Fruit fly (Drosophila melanogaster) whole organism, embryonic: ENCODE measurements around the gene Ccp84Ac.

ENCODE experiments used
- Atf-2 ChIP-seq: fragments of 200-800 bp; sonication (Bioruptor generic); optimal IDR thresholded peaks from 2 replicates; lab custom pipeline; 2016; ENCODE audit warnings: missing biosample characterization, missing genetic modification characterization
- CG10267 ChIP-seq: fragments of 200-800 bp; sonication (Bioruptor generic); optimal IDR thresholded peaks from 2 replicates; lab custom pipeline; 2018; ENCODE audit warnings: missing biosample characterization, mild to moderate bottlenecking, missing genetic modification characterization, moderate library complexity
- CG10321 ChIP-seq: fragments of 200-800 bp; sonication (Bioruptor generic); IDR thresholded peaks from 2 replicates; pipeline ENCODE4 v1.3.6; 2022; ENCODE audit warnings: missing biosample characterization, missing genetic modification characterization
- CG10462 ChIP-seq: fragments of 200-800 bp; sonication (Bioruptor generic); optimal IDR thresholded peaks from 2 replicates; lab custom pipeline; 2016; ENCODE audit warnings: missing biosample characterization, missing genetic modification characterization
- CG10543 ChIP-seq: fragments of 200-800 bp; sonication (Bioruptor generic); optimal IDR thresholded peaks from 3 replicates; lab custom pipeline; 2017; ENCODE audit warnings: missing biosample characterization, mild to moderate bottlenecking, missing genetic modification characterization, moderate library complexity
- CG10565 ChIP-seq: fragments of 200-800 bp; sonication (Bioruptor generic); optimal IDR thresholded peaks from 3 replicates; lab custom pipeline; 2016; ENCODE audit warnings: missing biosample characterization, mild to moderate bottlenecking, missing genetic modification characterization
- CG13624 ChIP-seq: fragments of 200-800 bp; sonication (Bioruptor generic); optimal IDR thresholded peaks from 2 replicates; lab custom pipeline; 2016; ENCODE audit warnings: missing biosample characterization, missing genetic modification characterization
- CG14014 ChIP-seq: fragments of 200-800 bp; sonication (Bioruptor generic); IDR thresholded peaks from 2 replicates; pipeline ENCODE4 v1.3.6; 2022; ENCODE audit warnings: missing biosample characterization, missing genetic modification characterization
- CG14860 ChIP-seq: fragments of 200-800 bp; sonication (Bioruptor generic); IDR thresholded peaks from 3 replicates; pipeline ENCODE4 v1.3.6; 2022; ENCODE audit warnings: missing biosample characterization, missing genetic modification characterization; ENCODE audit not compliant: partially characterized antibody
- CG15601 ChIP-seq: fragments of 200-800 bp; sonication (Bioruptor generic); optimal IDR thresholded peaks from 3 replicates; lab custom pipeline; 2019; ENCODE audit warnings: missing biosample characterization, mild to moderate bottlenecking, missing genetic modification characterization, moderate library complexity
- CG16813 ChIP-seq: fragments of 200-800 bp; sonication (Bioruptor generic); IDR thresholded peaks from 3 replicates; pipeline ENCODE4 v1.3.6; 2022; ENCODE audit warnings: missing biosample characterization, missing genetic modification characterization; ENCODE audit not compliant: partially characterized antibody
- CG17359 ChIP-seq: fragments of 200-800 bp; sonication (Bioruptor generic); optimal IDR thresholded peaks from 3 replicates; lab custom pipeline; 2018; ENCODE audit warnings: missing biosample characterization, mild to moderate bottlenecking, missing genetic modification characterization, moderate library complexity
- CG18262 ChIP-seq: fragments of 200-800 bp; optimal IDR thresholded peaks from 3 replicates; lab custom pipeline; 2019; ENCODE audit warnings: missing biosample characterization, mild to moderate bottlenecking, missing genetic modification characterization, moderate library complexity
- CG2120 ChIP-seq: fragments of 200-800 bp; sonication (Bioruptor generic); optimal IDR thresholded peaks from 3 replicates; lab custom pipeline; 2016; ENCODE audit warnings: missing biosample characterization, missing genetic modification characterization
- CG31224 ChIP-seq: fragments of 200-800 bp; sonication (Bioruptor generic); IDR thresholded peaks from 2 replicates; pipeline ENCODE4 v1.3.6; 2022; ENCODE audit warnings: missing biosample characterization, missing genetic modification characterization
- CG34422 ChIP-seq: fragments of 200-800 bp; sonication (Bioruptor generic); IDR thresholded peaks from 3 replicates; pipeline ENCODE4 v1.3.6; 2022; ENCODE audit warnings: missing biosample characterization, missing genetic modification characterization
- CG6689 ChIP-seq: fragments of 200-800 bp; sonication (Bioruptor generic); IDR thresholded peaks from 2 replicates; pipeline ENCODE4 v1.3.6; 2022; ENCODE audit warnings: missing biosample characterization, missing genetic modification characterization
- CG6813 ChIP-seq: fragments of 200-800 bp; sonication (Bioruptor generic); optimal IDR thresholded peaks from 2 replicates; lab custom pipeline; 2017; ENCODE audit warnings: missing biosample characterization, missing genetic modification characterization, mild to moderate bottlenecking, moderate library complexity, missing genetic modification reagents
- CG8281 ChIP-seq: fragments of 200-800 bp; sonication (Bioruptor generic); optimal IDR thresholded peaks from 2 replicates; lab custom pipeline; 2018; ENCODE audit warnings: missing biosample characterization, mild to moderate bottlenecking, missing genetic modification characterization, moderate library complexity
- CG9609 ChIP-seq: fragments of 200-800 bp; sonication (Bioruptor generic); optimal IDR thresholded peaks from 3 replicates; lab custom pipeline; 2016; ENCODE audit warnings: missing biosample characterization, missing genetic modification characterization
- CHES-1-like ChIP-seq: fragments of 200-800 bp; sonication (Bioruptor generic); optimal IDR thresholded peaks from 2 replicates; lab custom pipeline; 2016; ENCODE audit warnings: missing biosample characterization, missing genetic modification characterization
- Camta ChIP-seq: fragments of 200-800 bp; sonication (Bioruptor generic); optimal IDR thresholded peaks from 2 replicates; lab custom pipeline; 2016; ENCODE audit warnings: missing biosample characterization, missing genetic modification characterization
- Fer1 ChIP-seq: fragments of 200-800 bp; sonication (Bioruptor generic); optimal IDR thresholded peaks from 2 replicates; lab custom pipeline; 2017; ENCODE audit warnings: missing biosample characterization, mild to moderate bottlenecking, missing genetic modification characterization
- Hand ChIP-seq: fragments of 200-800 bp; sonication (Bioruptor generic); optimal IDR thresholded peaks from 2 replicates; lab custom pipeline; 2017; ENCODE audit warnings: mild to moderate bottlenecking, missing biosample characterization, missing genetic modification reagents, missing genetic modification characterization
- Max ChIP-seq: fragments of 200-800 bp; sonication (Bioruptor generic); optimal IDR thresholded peaks from 2 replicates; lab custom pipeline; 2016; ENCODE audit warnings: missing biosample characterization, mild to moderate bottlenecking, missing genetic modification characterization
- NC2β ChIP-seq: fragments of 200-800 bp; sonication (Bioruptor generic); optimal IDR thresholded peaks from 2 replicates; lab custom pipeline; 2016; ENCODE audit warnings: missing biosample characterization, missing genetic modification characterization
- PHDP ChIP-seq: fragments of 200-800 bp; sonication (Bioruptor generic); optimal IDR thresholded peaks from 3 replicates; lab custom pipeline; 2018; ENCODE audit warnings: missing biosample characterization, mild to moderate bottlenecking, missing genetic modification characterization, moderate library complexity
- Sin3A ChIP-seq: fragments of >200 bp; optimal IDR thresholded peaks from 2 replicates; lab custom pipeline; 2018
- Sox102F ChIP-seq: fragments of 200-800 bp; sonication (Bioruptor generic); optimal IDR thresholded peaks from 2 replicates; lab custom pipeline; 2018; ENCODE audit warnings: missing biosample characterization, mild to moderate bottlenecking, missing genetic modification characterization, moderate library complexity
- Sry-β ChIP-seq: fragments of 200-800 bp; sonication (Bioruptor generic); optimal IDR thresholded peaks from 2 replicates; lab custom pipeline; 2018; ENCODE audit warnings: missing biosample characterization, mild to moderate bottlenecking, missing genetic modification characterization, moderate library complexity
- ac ChIP-seq: fragments of 200-800 bp; sonication (Bioruptor generic); optimal IDR thresholded peaks from 3 replicates; lab custom pipeline; 2017; ENCODE audit warnings: missing biosample characterization, mild to moderate bottlenecking, missing genetic modification characterization
- dmrt11E ChIP-seq: fragments of 200-800 bp; sonication (Bioruptor generic); optimal IDR thresholded peaks from 3 replicates; lab custom pipeline; 2018; ENCODE audit warnings: missing biosample characterization, mild to moderate bottlenecking, missing genetic modification characterization, moderate library complexity
- dmrt99B ChIP-seq: fragments of 200-800 bp; sonication (Bioruptor generic); optimal IDR thresholded peaks from 2 replicates; lab custom pipeline; 2018; ENCODE audit warnings: missing biosample characterization, mild to moderate bottlenecking, missing genetic modification characterization, moderate library complexity
- eyg ChIP-seq: fragments of 200-800 bp; sonication (Bioruptor generic); optimal IDR thresholded peaks from 3 replicates; lab custom pipeline; 2016; ENCODE audit warnings: missing biosample characterization, missing genetic modification characterization
- fd102C ChIP-seq: fragments of 200-800 bp; sonication (Bioruptor generic); optimal IDR thresholded peaks from 2 replicates; lab custom pipeline; 2018; ENCODE audit warnings: missing biosample characterization, mild to moderate bottlenecking, missing genetic modification characterization, moderate library complexity
- ftz-f1 ChIP-seq: fragments of 200-800 bp; sonication (Bioruptor generic); optimal IDR thresholded peaks from 2 replicates; lab custom pipeline; 2016; ENCODE audit warnings: missing biosample characterization, missing genetic modification characterization
- gem ChIP-seq: fragments of 200-800 bp; sonication (Bioruptor generic); optimal IDR thresholded peaks from 2 replicates; lab custom pipeline; 2019; ENCODE audit warnings: missing biosample characterization, mild to moderate bottlenecking, missing genetic modification characterization, moderate library complexity
- gfzf ChIP-seq: fragments of 200-800 bp; sonication (Bioruptor generic); optimal IDR thresholded peaks from 2 replicates; lab custom pipeline; 2016; ENCODE audit warnings: missing biosample characterization, mild to moderate bottlenecking, missing genetic modification characterization, moderate library complexity
- gro ChIP-seq: fragments of 200-800 bp; sonication (Bioruptor generic); optimal IDR thresholded peaks from 2 replicates; lab custom pipeline; 2016; ENCODE audit warnings: missing biosample characterization, missing genetic modification characterization
- nau ChIP-seq: fragments of 200-800 bp; sonication (Bioruptor generic); optimal IDR thresholded peaks from 3 replicates; lab custom pipeline; 2017; ENCODE audit warnings: missing biosample characterization, mild to moderate bottlenecking, missing genetic modification characterization, missing genetic modification reagents
- otp ChIP-seq: fragments of 200-800 bp; sonication (Bioruptor generic); IDR thresholded peaks from 3 replicates; pipeline ENCODE4, ENCODE4 v1.3.6; 2022; ENCODE audit warnings: missing biosample characterization, missing genetic modification characterization
- row ChIP-seq: fragments of 200-800 bp; sonication (Bioruptor generic); IDR thresholded peaks from 3 replicates; pipeline ENCODE4 v1.3.6; 2022; ENCODE audit warnings: missing biosample characterization, missing genetic modification characterization
- tll ChIP-seq, 2 experiments: fragments of 200-800 bp in 1 of 2; fragments of >200 bp in 1 of 2; sonication (Bioruptor generic) in 1 of 2; optimal IDR thresholded peaks; 2 replicates each; lab custom pipeline; 2017 to 2019; ENCODE audit warnings: missing biosample characterization in 2 of 2, missing genetic modification characterization in 2 of 2, mild to moderate bottlenecking in 1 of 2, moderate library complexity in 1 of 2
- unpg ChIP-seq: fragments of 200-800 bp; sonication (Bioruptor generic); optimal IDR thresholded peaks from 3 replicates; lab custom pipeline; 2018; ENCODE audit warnings: missing biosample characterization, mild to moderate bottlenecking, missing genetic modification characterization, moderate library complexity
- vvl ChIP-seq: fragments of 200-800 bp; sonication (Bioruptor generic); IDR thresholded peaks from 2 replicates; pipeline ENCODE4 v1.3.6; 2022; ENCODE audit warnings: missing biosample characterization, missing genetic modification characterization
- wdn ChIP-seq: fragments of 200-800 bp; sonication (Bioruptor generic); IDR thresholded peaks from 2 replicates; pipeline ENCODE4 v1.3.6; 2022; ENCODE audit warnings: missing biosample characterization, missing genetic modification characterization

The Ccp84Ac gene

DNA sequence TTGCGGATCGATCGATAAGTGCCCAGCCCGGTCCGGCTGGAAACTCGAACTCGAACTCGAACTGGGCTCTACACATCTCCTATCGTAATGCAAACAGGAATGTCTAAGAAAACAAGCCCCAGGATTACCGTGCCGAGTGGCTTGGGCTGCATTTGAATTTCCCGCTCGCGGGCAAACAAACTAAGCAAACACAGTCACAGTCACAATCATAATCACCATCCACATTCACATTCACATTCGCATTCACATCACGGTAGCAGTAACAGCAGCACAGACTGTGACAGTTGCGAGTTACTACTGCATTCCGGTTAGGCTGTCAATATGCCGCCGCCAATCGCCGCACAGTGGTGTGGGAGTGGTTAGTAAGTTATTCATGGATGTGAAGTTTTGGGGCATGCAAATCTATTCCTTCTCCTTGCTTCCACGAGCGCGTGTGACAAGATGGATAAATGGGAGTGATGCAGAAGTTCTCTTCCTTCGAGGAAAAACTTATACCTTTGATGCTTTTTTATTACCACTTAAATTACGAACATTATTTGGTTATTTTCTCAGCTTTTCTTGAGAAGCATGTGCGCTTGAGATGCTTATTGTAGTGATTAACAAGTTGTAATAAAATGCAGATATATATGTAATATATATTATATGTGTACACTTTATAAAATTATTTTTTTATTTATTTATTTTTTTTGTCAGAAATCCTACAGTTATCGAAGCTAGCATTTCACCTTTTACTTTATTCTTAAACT is 31.5 kb downstream of the Ccp84Ac start (continued):
- peak; percentile 29 for TF ChIP-seq gem (tag; lab: Kevin White, UChicago)
- TF ChIP-seq Fer1 (GFP tag; lab: Kevin White, UChicago) = no peak
- TF ChIP-seq Max (GFP tag; lab: Kevin White, UChicago) = no peak
- peak; percentile 15 for TF ChIP-seq Sox102F (GFP tag; lab: Kevin White, UChicago)
- peak; percentile 49 for TF ChIP-seq CG6813 (GFP tag; lab: Kevin White, UChicago)
- TF ChIP-seq Atf-2 = no peak
- TF ChIP-seq fd102C (GFP tag; lab: Kevin White, UChicago) = peak; percentile 78
- TF ChIP-seq CG10321 (GFP tag; lab: Robert Waterston, UW) = no peak
- no peak for TF ChIP-seq CG6689
- TF ChIP-seq CG13624 (GFP tag; lab: Kevin White, UChicago) = no peak
- no peak for TF ChIP-seq CHES-1-like
- TF ChIP-seq PHDP = no peak
- TF ChIP-seq CG2120 = no peak
- TF ChIP-seq vvl (GFP tag; lab: Robert Waterston, UW) = peak; percentile 29; the same call in 1 of the 2 replicates
- TF ChIP-seq Sry-β (GFP tag; lab: Kevin White, UChicago) = no peak
- no peak for TF ChIP-seq CG8281 (tag; lab: Kevin White, UChicago)
- TF ChIP-seq NC2β (GFP tag; lab: Kevin White, UChicago) = peak; percentile 10
- TF ChIP-seq CG10267 (tag; lab: Kevin White, UChicago) = peak; percentile 7
- TF ChIP-seq CG31224 (GFP tag; lab: Robert Waterston, UW) = no peak
- TF ChIP-seq Hand (GFP tag; lab: Kevin White, UChicago) = no peak
- no peak for TF ChIP-seq CG34422 (GFP tag; lab: Robert Waterston, UW)
- no peak for TF ChIP-seq CG10543 (GFP tag; lab: Kevin White, UChicago)
- no peak for TF ChIP-seq eyg

DNA sequence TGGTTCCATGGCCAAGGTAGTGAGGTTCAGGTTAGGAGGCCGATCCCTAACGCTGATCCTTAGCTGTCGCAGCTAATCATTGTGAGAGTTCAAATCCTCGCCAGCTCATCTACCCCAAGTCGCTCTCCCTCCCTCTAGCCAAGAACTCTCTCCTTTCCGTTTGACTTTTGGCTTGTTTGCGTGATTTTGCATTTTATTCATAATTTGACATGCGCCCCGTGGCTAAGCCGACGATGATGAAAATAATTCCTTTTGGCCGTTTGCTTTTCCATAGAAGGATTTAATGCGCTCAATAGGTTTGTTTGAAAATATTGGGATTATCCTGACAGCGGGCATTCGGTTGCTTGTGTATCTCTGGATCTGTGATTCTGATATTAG is 32.8 kb downstream of the Ccp84Ac start:
- 0 out of 3 replicates have a peak, but pooled peaks have one; percentile 1 for TF ChIP-seq row
- TF ChIP-seq Sin3A (lab: Kevin White, UChicago) = no peak
- TF ChIP-seq tll (GFP tag; optimal IDR thresholded peaks at IDR 0.05; lab: Kevin White, UChicago) = peak in 1 of 2 experiments; percentile 93
- TF ChIP-seq, all 482 proteins: peak for 2

DNA sequence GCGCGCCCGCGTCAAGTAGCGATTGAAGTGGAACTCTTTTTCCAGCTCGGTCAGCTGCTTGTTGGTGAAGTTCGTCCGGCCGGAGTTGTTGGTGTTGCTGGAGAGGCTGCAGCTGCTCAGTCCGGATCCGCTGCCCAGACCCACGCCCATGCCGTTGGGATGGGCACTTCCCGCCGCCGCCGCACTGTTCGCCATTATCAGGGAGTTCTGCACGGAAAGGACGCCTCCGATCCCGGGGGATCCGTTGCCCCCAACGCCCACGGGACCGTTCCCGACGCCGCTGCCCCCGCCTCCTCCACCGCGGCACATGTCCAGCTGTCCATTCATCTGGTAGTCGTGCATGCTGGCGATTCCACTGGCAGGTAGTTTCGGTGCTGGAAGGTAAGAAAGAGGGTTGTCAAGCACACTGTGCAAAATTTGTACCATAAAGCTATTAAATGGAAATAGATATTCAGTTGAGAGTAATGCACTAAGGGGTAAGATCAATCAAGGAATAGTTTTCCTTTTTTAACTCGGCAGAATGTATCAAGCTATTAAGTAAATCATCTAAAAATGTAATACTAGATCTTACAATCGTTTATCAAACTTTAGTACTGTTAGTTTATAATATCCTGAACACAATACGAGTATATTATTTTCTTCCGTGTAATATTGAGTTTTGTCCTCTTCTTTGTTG is 33.3 kb downstream of the Ccp84Ac start:
- TF ChIP-seq CG14014 (GFP tag; lab: Robert Waterston, UW) = no peak
- TF ChIP-seq CG10462 (GFP tag; lab: Kevin White, UChicago) = no peak
- TF ChIP-seq otp (GFP tag; lab: Robert Waterston, UW) = no peak
- TF ChIP-seq CG10565 (GFP tag; lab: Kevin White, UChicago) = no peak
- no peak for TF ChIP-seq wdn (GFP tag; lab: Robert Waterston, UW)
- no peak for TF ChIP-seq CG15601 (tag; lab: Kevin White, UChicago)
- TF ChIP-seq gfzf (GFP tag; lab: Kevin White, UChicago) = no peak
- TF ChIP-seq CG16813 (GFP tag; lab: Robert Waterston, UW) = 0 out of 3 replicates have a peak, but pooled peaks have one; percentile 21
- TF ChIP-seq CG9609 (GFP tag; lab: Kevin White, UChicago) = no peak
- TF ChIP-seq CG17359 (tag; lab: Kevin White, UChicago) = no peak
- TF ChIP-seq gro = no peak
- no peak for TF ChIP-seq Camta (GFP tag; lab: Kevin White, UChicago)
- TF ChIP-seq CG18262 (tag; lab: Kevin White, UChicago) = peak; percentile 21
- peak; percentile 51 for TF ChIP-seq dmrt11E
- TF ChIP-seq unpg = no peak
- TF ChIP-seq nau (GFP tag; lab: Kevin White, UChicago) = no peak
- TF ChIP-seq ac (GFP tag; lab: Kevin White, UChicago) = peak; percentile 25
- TF ChIP-seq dmrt99B (tag; lab: Kevin White, UChicago) = no peak
- no peak for TF ChIP-seq CHES-1-like
- TF ChIP-seq CG14860 = no peak
- TF ChIP-seq ftz-f1 (GFP tag; lab: Kevin White, UChicago) = no peak
